Fruit fly (Drosophila melanogaster) whole organism, wandering third instar larva: ENCODE data around the gene CG7766.
A peak's percentile ranks its signal among the peaks of the same experiment; 100 is the strongest.

Source experiments
- Abd-B ChIP-seq: fragments of >200 bp; optimal IDR thresholded peaks from 2 replicates; lab custom pipeline; 2017; ENCODE audit warnings: missing biosample characterization, missing genetic modification characterization
- CG32264 ChIP-seq: fragments of 200-800 bp; sonication (Bioruptor generic); optimal IDR thresholded peaks from 2 replicates; lab custom pipeline; 2016; ENCODE audit warnings: missing biosample characterization, missing genetic modification characterization
- CG9705 ChIP-seq: fragments of 200-800 bp; sonication (Bioruptor generic); optimal IDR thresholded peaks from 2 replicates; lab custom pipeline; 2018; ENCODE audit warnings: missing biosample characterization, mild to moderate bottlenecking, missing genetic modification characterization
- CrebA ChIP-seq: fragments of 200-800 bp; sonication (Bioruptor generic); optimal IDR thresholded peaks from 2 replicates; lab custom pipeline; 2016; ENCODE audit warnings: missing biosample characterization, mild to moderate bottlenecking, missing genetic modification characterization, borderline replicate concordance
- Dfd ChIP-seq: fragments of >200 bp; optimal IDR thresholded peaks from 2 replicates; lab custom pipeline; 2017; ENCODE audit warnings: missing biosample characterization, missing genetic modification characterization
- Dif ChIP-seq: fragments of 200-275, 200-300 bp; sonication (Bioruptor generic); optimal IDR thresholded peaks from 2 replicates; lab custom pipeline; 2018; ENCODE audit warnings: missing biosample characterization, missing genetic modification characterization; ENCODE audit not compliant: partially characterized antibody
- GATAd ChIP-seq: sonication (Bioruptor generic); optimal IDR thresholded peaks from 2 replicates; lab custom pipeline; 2016; ENCODE audit warnings: missing biosample characterization, missing genetic modification characterization
- HLH106 ChIP-seq: fragments of 200-800 bp; optimal IDR thresholded peaks from 3 replicates; lab custom pipeline; 2019; ENCODE audit warnings: missing biosample characterization, mild to moderate bottlenecking, missing genetic modification characterization, moderate library complexity
- Hnf4 ChIP-seq: fragments of 200-800 bp; sonication (Bioruptor generic); optimal IDR thresholded peaks from 2 replicates; lab custom pipeline; 2016; ENCODE audit warnings: missing biosample characterization, mild to moderate bottlenecking, missing genetic modification characterization
- Mio ChIP-seq: sonication (Bioruptor generic); optimal IDR thresholded peaks from 2 replicates; lab custom pipeline; 2016; ENCODE audit warnings: missing biosample characterization, missing genetic modification characterization
- Myc ChIP-seq: fragments of >200 bp; optimal IDR thresholded peaks from 2 replicates; lab custom pipeline; 2017
- N ChIP-seq: fragments of >200 bp; optimal IDR thresholded peaks from 2 replicates; lab custom pipeline; 2018; ENCODE audit warnings: missing biosample characterization, missing external identifiers, missing genetic modification characterization
- OdsH ChIP-seq: fragments of 200-800 bp; sonication (Bioruptor generic); optimal IDR thresholded peaks from 2 replicates; lab custom pipeline; 2016; ENCODE audit warnings: missing biosample characterization, mild to moderate bottlenecking, missing genetic modification characterization
- Rel ChIP-seq, 2 experiments: fragments of 200-800 bp; sonication (Bioruptor generic) in 1 of 2; optimal IDR thresholded peaks; 2 replicates in 1 of 2; 3 replicates in 1 of 2; lab custom pipeline; 2016 to 2019; ENCODE audit warnings: mild to moderate bottlenecking in 2 of 2, missing biosample characterization in 2 of 2, missing genetic modification characterization in 2 of 2, moderate library complexity in 1 of 2
- Sp1 ChIP-seq: fragments of 200-800 bp; sonication (Bioruptor generic); optimal IDR thresholded peaks from 3 replicates; lab custom pipeline; 2019; ENCODE audit warnings: missing biosample characterization, mild to moderate bottlenecking, missing genetic modification characterization, moderate library complexity
- Vsx2 ChIP-seq: fragments of 200-300, 225-300 bp; sonication (Bioruptor generic); optimal IDR thresholded peaks from 2 replicates; lab custom pipeline; 2018; ENCODE audit warnings: missing biosample characterization, missing genetic modification characterization; ENCODE audit not compliant: partially characterized antibody
- br ChIP-seq: fragments of 200-800 bp; sonication (Bioruptor generic); optimal IDR thresholded peaks from 2 replicates; lab custom pipeline; 2016; ENCODE audit warnings: missing biosample characterization, missing genetic modification characterization
- brk ChIP-seq: fragments of 200-800 bp; sonication (Bioruptor generic); optimal IDR thresholded peaks from 2 replicates; lab custom pipeline; 2016; ENCODE audit warnings: missing biosample characterization, mild to moderate bottlenecking, missing genetic modification characterization
- dl ChIP-seq, 2 experiments: fragments of 175-275, 200-275 bp in 1 of 2; fragments of 200-275 bp in 1 of 2; sonication (Bioruptor generic); optimal IDR thresholded peaks; lab custom pipeline; 2018; ENCODE audit warnings: mild to moderate bottlenecking in 2 of 2, missing biosample characterization in 2 of 2, missing genetic modification characterization in 2 of 2, moderate library complexity in 2 of 2; ENCODE audit not compliant: partially characterized antibody in 2 of 2, insufficient read depth in 1 of 2
- dmrt93B ChIP-seq: fragments of 200-800 bp; sonication (Bioruptor generic); optimal IDR thresholded peaks from 2 replicates; lab custom pipeline; 2018; ENCODE audit warnings: missing biosample characterization, mild to moderate bottlenecking, missing genetic modification characterization
- dsf ChIP-seq: sonication (Bioruptor generic); optimal IDR thresholded peaks from 2 replicates; lab custom pipeline; 2016; ENCODE audit warnings: missing biosample characterization, missing genetic modification characterization, borderline replicate concordance
- ey ChIP-seq: fragments of 200-800 bp; sonication (Bioruptor generic); optimal IDR thresholded peaks from 2 replicates; lab custom pipeline; 2016; ENCODE audit warnings: missing biosample characterization, missing genetic modification characterization
- foxo ChIP-seq, 2 experiments: fragments of 200-800 bp; sonication (Bioruptor generic); optimal IDR thresholded peaks; 2 replicates in 1 of 2; 3 replicates in 1 of 2; lab custom pipeline; 2016 to 2017; ENCODE audit warnings: missing biosample characterization in 2 of 2, missing genetic modification characterization in 2 of 2
- fru ChIP-seq: fragments of 200-800 bp; sonication (Bioruptor generic); optimal IDR thresholded peaks from 3 replicates; lab custom pipeline; 2016; ENCODE audit warnings: missing biosample characterization, mild to moderate bottlenecking, missing genetic modification characterization
- h ChIP-seq: fragments of 200-800 bp; sonication (Bioruptor generic); optimal IDR thresholded peaks from 3 replicates; lab custom pipeline; 2016; ENCODE audit warnings: missing biosample characterization, mild to moderate bottlenecking, missing genetic modification characterization
- jim ChIP-seq: fragments of 175-275, 200-325 bp; sonication (Bioruptor generic); optimal IDR thresholded peaks from 2 replicates; lab custom pipeline; 2016; ENCODE audit warnings: missing biosample characterization, mild to moderate bottlenecking, missing genetic modification characterization
- pan ChIP-seq: fragments of >200 bp; optimal IDR thresholded peaks from 2 replicates; lab custom pipeline; 2017
- psq ChIP-seq: fragments of 200-800 bp; sonication (Bioruptor generic); optimal IDR thresholded peaks from 3 replicates; lab custom pipeline; 2017; ENCODE audit warnings: missing biosample characterization, mild to moderate bottlenecking, missing genetic modification characterization, moderate library complexity
- rgr ChIP-seq: fragments of 200-800 bp; sonication (Bioruptor generic); optimal IDR thresholded peaks from 3 replicates; lab custom pipeline; 2016; ENCODE audit warnings: missing biosample characterization, mild to moderate bottlenecking, missing genetic modification characterization
- sage ChIP-seq: fragments of 200-800 bp; sonication (Bioruptor generic); optimal IDR thresholded peaks from 2 replicates; lab custom pipeline; 2016; ENCODE audit warnings: missing biosample characterization, mild to moderate bottlenecking, missing genetic modification characterization
- sv ChIP-seq: fragments of 200-800 bp; sonication (Bioruptor generic); optimal IDR thresholded peaks from 3 replicates; lab custom pipeline; 2016; ENCODE audit warnings: missing biosample characterization, missing genetic modification characterization
- usp ChIP-seq: fragments of >200 bp; optimal IDR thresholded peaks from 2 replicates; lab custom pipeline; 2017; ENCODE audit warnings: missing biosample characterization, missing genetic modification characterization
- woc ChIP-seq: sonication (Bioruptor generic); optimal IDR thresholded peaks from 2 replicates; lab custom pipeline; 2016; ENCODE audit warnings: missing biosample characterization, mild to moderate bottlenecking, missing genetic modification characterization

CG7766 gene

dm6 chrX:9148989-9149522 lies 45.5 kb upstream of the CG7766 start, which contains the start of the genes fh and Bap111:
fh (minus strand) TSS chrX:9149071.
Bap111 (plus strand) TSS chrX:9149309.
- TF ChIP-seq Rel (GFP tag; optimal IDR thresholded peaks at IDR 0.05; lab: Kevin White, UChicago) = no peak
- no peak for TF ChIP-seq Rel (tag; optimal IDR thresholded peaks at IDR 0.05; lab: Kevin White, UChicago)
- TF ChIP-seq Sp1 (GFP tag; lab: Kevin White, UChicago) = no peak
- TF ChIP-seq Dif (GFP tag; lab: Kevin White, UChicago) = no peak
- TF ChIP-seq foxo (GFP tag; optimal IDR thresholded peaks at IDR 0.05; lab: Kevin White, UChicago) = no peak
- peak; percentile 13 for TF ChIP-seq Myc (lab: Kevin White, UChicago)
- peak; percentile 6 for TF ChIP-seq h
- TF ChIP-seq Vsx2 (GFP tag; lab: Kevin White, UChicago) = no peak
- TF ChIP-seq GATAd (GFP tag; lab: Kevin White, UChicago) = no peak
- no peak for TF ChIP-seq ey (GFP tag; lab: Kevin White, UChicago)
- TF ChIP-seq rgr (GFP tag; lab: Kevin White, UChicago) = no peak
- peak; percentile 48 for TF ChIP-seq Dfd (GFP tag; lab: Kevin White, UChicago)
- TF ChIP-seq br (GFP tag; lab: Kevin White, UChicago) = no peak
- TF ChIP-seq brk (GFP tag; lab: Kevin White, UChicago) = no peak
- no peak for TF ChIP-seq woc (GFP tag; lab: Kevin White, UChicago)
- TF ChIP-seq usp = no peak
- TF ChIP-seq jim (GFP tag; lab: Kevin White, UChicago) = no peak
- no peak for TF ChIP-seq dmrt93B (GFP tag; lab: Kevin White, UChicago)
- TF ChIP-seq Mio = no peak
- TF ChIP-seq Hnf4 (GFP tag; lab: Kevin White, UChicago) = no peak
- TF ChIP-seq CG9705 (GFP tag; lab: Kevin White, UChicago) = no peak
- no peak for TF ChIP-seq pan
- no peak for TF ChIP-seq dl (GFP tag; optimal IDR thresholded peaks at IDR 0.05; lab: Kevin White, UChicago; ENCODE audit: insufficient read depth in 1 of 2, partially characterized antibody in 2 of 2)

dm6 chrX:9142224-9142802 lies 38.8 kb upstream of the CG7766 start, which contains the start of gene CG7065:
CG7065 (plus strand) TSS chrX:9142493.
- TF ChIP-seq dmrt93B (GFP tag; lab: Kevin White, UChicago) (no peak), woc (GFP tag; lab: Kevin White, UChicago) (peak; percentile 12)

dm6 chrX:9141219-9141618 lies 37.7 kb upstream of the CG7766 start:
- TF ChIP-seq dl (GFP tag; optimal IDR thresholded peaks at IDR 0.05; lab: Kevin White, UChicago; ENCODE audit: insufficient read depth in 1 of 2, partially characterized antibody in 2 of 2) = no peak
- TF ChIP-seq ey (GFP tag; lab: Kevin White, UChicago) = peak; percentile 59
- peak in 1 of 2 experiments; percentile 69 for TF ChIP-seq foxo (GFP tag; optimal IDR thresholded peaks at IDR 0.05; lab: Kevin White, UChicago)
- TF ChIP-seq CG32264 = peak; percentile 1
- TF ChIP-seq sv (GFP tag; lab: Kevin White, UChicago) = peak; percentile 23
- TF ChIP-seq psq (GFP tag; lab: Kevin White, UChicago) = peak; percentile 17
- TF ChIP-seq OdsH (GFP tag; lab: Kevin White, UChicago) = peak; percentile 33
- no peak for TF ChIP-seq pan
- TF ChIP-seq CG9705 (GFP tag; lab: Kevin White, UChicago) = peak; percentile 31
- peak; percentile 68 for TF ChIP-seq Sp1 (GFP tag; lab: Kevin White, UChicago)
- TF ChIP-seq HLH106 (tag; lab: Kevin White, UChicago) = peak; percentile 67
- peak; percentile 57 for TF ChIP-seq h
- no peak for TF ChIP-seq Abd-B (GFP tag; lab: Kevin White, UChicago)
- no peak for TF ChIP-seq N (GFP tag; lab: Kevin White, UChicago)
- TF ChIP-seq fru (GFP tag; lab: Kevin White, UChicago) = peak; percentile 70
- peak; percentile 57 for TF ChIP-seq rgr (GFP tag; lab: Kevin White, UChicago)
- TF ChIP-seq Rel (GFP tag; optimal IDR thresholded peaks at IDR 0.05; lab: Kevin White, UChicago) = no peak
- peak; percentile 3 for TF ChIP-seq Rel (tag; optimal IDR thresholded peaks at IDR 0.05; lab: Kevin White, UChicago)

dm6 chrX:9139138-9139537 lies 35.6 kb upstream of the CG7766 start:
- TF ChIP-seq sage = no peak
- no peak for TF ChIP-seq jim (GFP tag; lab: Kevin White, UChicago)
- no peak for TF ChIP-seq Vsx2 (GFP tag; lab: Kevin White, UChicago)
- TF ChIP-seq Rel (GFP tag; optimal IDR thresholded peaks at IDR 0.05; lab: Kevin White, UChicago) = no peak
- TF ChIP-seq Rel (tag; optimal IDR thresholded peaks at IDR 0.05; lab: Kevin White, UChicago) = no peak
- no peak for TF ChIP-seq CG9705 (GFP tag; lab: Kevin White, UChicago)
- TF ChIP-seq woc (GFP tag; lab: Kevin White, UChicago) = no peak
- no peak for TF ChIP-seq dsf (GFP tag; lab: Kevin White, UChicago)
- TF ChIP-seq Hnf4 (GFP tag; lab: Kevin White, UChicago) = no peak
- TF ChIP-seq Dif (GFP tag; lab: Kevin White, UChicago) = no peak
- no peak for TF ChIP-seq Dfd (GFP tag; lab: Kevin White, UChicago)
- no peak for TF ChIP-seq CrebA (GFP tag; lab: Kevin White, UChicago)
- no peak for TF ChIP-seq HLH106 (tag; lab: Kevin White, UChicago)
- TF ChIP-seq br (GFP tag; lab: Kevin White, UChicago) = no peak
- TF ChIP-seq ey (GFP tag; lab: Kevin White, UChicago) = no peak
